Worm (Caenorhabditis elegans): ENCODE results near the gene lron-10.

The lron-10 gene

DNA sequence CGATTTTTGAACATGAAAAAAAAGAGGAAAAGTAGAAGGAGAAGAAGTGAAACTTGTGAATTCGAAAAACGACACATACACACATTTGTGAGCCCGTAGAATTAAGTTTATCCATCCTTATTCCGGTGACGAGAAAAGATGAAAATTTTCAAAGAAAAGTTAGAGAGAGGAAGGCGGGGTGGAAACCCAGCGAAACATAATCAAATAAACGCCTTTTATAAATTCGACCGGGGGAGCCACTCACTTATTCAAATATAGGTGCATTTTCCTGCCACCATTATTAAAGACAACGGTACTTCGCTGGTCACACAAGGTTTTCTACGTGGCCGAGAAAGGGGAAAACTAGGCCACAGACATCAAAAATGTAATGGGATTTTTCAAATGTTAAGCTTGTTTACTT lies 37.7 kb downstream of the lron-10 start:
- TF ChIP-seq fkh-10 (GFP tag; optimal IDR thresholded peaks at IDR 0.05) (peak; percentile 40), lin-39 (tag; optimal IDR thresholded peaks at IDR 0.05) (no peak)

DNA sequence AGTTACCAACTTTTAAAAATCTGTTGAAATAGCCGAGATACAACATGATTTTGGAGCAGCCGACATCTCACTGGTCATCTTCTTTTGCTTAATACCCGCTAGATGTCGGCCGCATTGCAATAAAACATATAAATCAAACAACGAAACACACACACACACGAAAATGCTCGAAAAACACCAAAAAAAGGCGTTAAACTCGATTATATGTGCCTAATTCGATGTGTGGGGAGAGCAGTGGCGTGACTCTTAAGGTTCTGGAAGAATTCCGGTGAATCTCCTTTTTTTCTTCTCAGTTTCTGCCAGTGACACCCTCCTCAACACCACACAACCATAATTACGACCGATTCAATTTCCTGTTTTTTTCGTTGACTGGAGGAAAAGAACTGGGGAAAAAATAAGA lies 41.0 kb downstream of the lron-10 start:
- peak; percentile 41 for TF ChIP-seq lin-14 (GFP tag; optimal IDR thresholded peaks at IDR 0.05)
- TF ChIP-seq efl-1 (optimal IDR thresholded peaks at IDR 0.05): no peak
- peak in 1 of 2 experiments; percentile 74 for TF ChIP-seq efl-1 (GFP tag; optimal IDR thresholded peaks at IDR 0.05 in 1 of 2)
- no peak for TF ChIP-seq mep-1 (tag; optimal IDR thresholded peaks at IDR 0.05)
- peak; percentile 19 for TF ChIP-seq snpc-4 (tag; optimal IDR thresholded peaks at IDR 0.05)

DNA sequence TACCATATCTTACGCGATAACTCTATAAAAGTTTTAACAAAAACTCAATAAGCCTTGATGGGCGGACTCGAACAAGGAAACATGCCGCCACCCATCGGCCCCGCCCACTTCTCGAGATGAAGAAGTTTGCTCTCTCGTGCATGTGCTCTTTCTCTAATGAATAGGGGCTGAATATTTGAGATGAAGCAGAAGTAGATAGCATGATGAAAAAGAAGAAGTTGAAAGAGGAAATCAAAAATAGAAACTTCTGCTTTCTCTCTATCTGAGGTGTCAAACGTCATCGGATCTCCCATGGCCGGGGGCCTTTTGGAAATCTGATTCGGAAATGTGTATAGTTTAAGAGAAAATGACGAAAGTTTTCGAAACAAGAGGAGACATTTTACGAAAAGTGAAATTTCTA lies 42.3 kb downstream of the lron-10 start:
- TF ChIP-seq unc-86 (tag; optimal IDR thresholded peaks at IDR 0.05): peak; percentile 41
- TF ChIP-seq C04F5.9 (tag; optimal IDR thresholded peaks at IDR 0.05): no peak
- TF ChIP-seq nhr-71 (tag; optimal IDR thresholded peaks at IDR 0.05): peak; percentile 22
- no peak for TF ChIP-seq snu-23 (GFP tag; optimal IDR thresholded peaks at IDR 0.05)
- TF ChIP-seq egl-13 (tag; optimal IDR thresholded peaks at IDR 0.05): peak; percentile 76
- TF ChIP-seq fkh-8 (tag; optimal IDR thresholded peaks at IDR 0.05): peak; percentile 9
- peak; percentile 57 for TF ChIP-seq lin-14 (GFP tag; optimal IDR thresholded peaks at IDR 0.05)

DNA sequence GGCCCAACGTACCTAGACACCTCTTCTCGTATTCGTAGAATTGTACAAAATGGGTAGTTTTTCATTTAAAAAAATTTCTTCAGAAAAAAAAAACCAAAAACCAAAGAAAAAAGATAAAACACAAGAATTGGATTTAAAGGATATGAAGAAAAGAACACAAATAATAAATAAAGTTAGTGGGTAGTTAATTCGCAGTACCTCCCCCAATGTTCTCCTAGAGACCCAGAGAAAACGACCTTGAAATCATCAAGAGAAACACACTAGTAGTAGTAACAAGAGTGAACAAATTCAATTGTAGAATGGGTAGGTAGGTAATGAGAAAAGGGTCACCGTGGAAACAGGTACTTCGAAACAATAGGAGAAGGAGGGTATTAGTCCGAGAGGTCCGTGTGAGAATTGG lies 43.4 kb downstream of the lron-10 start:
- TF ChIP-seq blmp-1 (tag; optimal IDR thresholded peaks at IDR 0.05) (peak; percentile 10), C16A3.4 (tag; optimal IDR thresholded peaks at IDR 0.05) (no peak), nhr-20 (tag; optimal IDR thresholded peaks at IDR 0.05) (peak; percentile 26), sox-4 (tag; optimal IDR thresholded peaks at IDR 0.05) (no peak), mep-1 (tag; optimal IDR thresholded peaks at IDR 0.05) (peak; percentile 56), nhr-85 (tag) (peak; percentile 65), snu-23 (GFP tag; optimal IDR thresholded peaks at IDR 0.05) (peak; percentile 41), nhr-71 (tag; optimal IDR thresholded peaks at IDR 0.05) (no peak), lin-14 (GFP tag; optimal IDR thresholded peaks at IDR 0.05) (peak; percentile 76)

DNA sequence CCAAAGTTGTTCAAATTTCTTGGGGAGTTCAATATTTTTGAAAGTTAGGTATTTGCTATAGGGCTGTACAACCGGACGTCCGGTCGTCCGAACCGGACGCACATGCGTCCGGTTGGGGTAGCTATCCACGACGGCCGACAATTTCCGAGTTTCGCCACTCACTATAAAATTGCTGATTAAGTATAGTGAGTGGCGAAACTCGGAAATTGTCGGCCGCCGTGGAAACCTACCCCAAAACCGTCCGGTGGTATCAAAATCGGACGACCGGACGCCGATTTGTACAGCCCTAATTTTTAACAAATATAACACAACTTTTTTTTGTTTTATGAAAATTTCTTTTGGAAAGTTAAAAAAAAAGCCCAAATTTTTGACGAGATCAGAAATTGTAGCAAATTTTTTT lies 44.9 kb downstream of the lron-10 start:
- TF ChIP-seq snpc-4 (tag; optimal IDR thresholded peaks at IDR 0.05): peak; percentile 4

DNA sequence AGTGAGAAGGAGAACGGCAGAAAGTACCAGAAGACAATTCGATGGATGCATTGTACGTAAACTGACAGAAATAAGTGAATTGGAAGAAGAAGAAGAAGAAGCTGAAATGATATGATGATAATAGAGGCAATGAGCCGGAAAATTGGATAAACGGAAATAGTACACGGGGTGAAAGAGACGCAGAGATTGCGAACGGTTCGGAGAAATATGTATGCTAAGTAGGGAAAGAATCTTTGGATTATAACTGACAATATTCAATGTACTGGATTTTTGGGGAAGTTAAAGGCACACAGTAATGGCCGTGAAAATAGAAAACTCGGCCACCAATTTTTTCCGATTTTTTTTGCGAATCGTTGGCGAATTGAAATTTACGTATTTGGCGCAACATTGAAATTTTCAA lies 45.8 kb downstream of the lron-10 start, which contains the start of gene Y45F3A.4:
TSS of gene Y45F3A.4 (minus strand) at position 101 of the 400 bp plus-strand sequence.
- TF ChIP-seq mab-9 (GFP tag; IDR thresholded peaks at IDR 0.05): no peak
- no peak for TF ChIP-seq ces-1 (GFP tag; optimal IDR thresholded peaks at IDR 0.05)
- no peak for TF ChIP-seq efl-1 (optimal IDR thresholded peaks at IDR 0.05)
- peak in 1 of 2 experiments; percentile 52 for TF ChIP-seq efl-1 (GFP tag; optimal IDR thresholded peaks at IDR 0.05 in 1 of 2)

DNA sequence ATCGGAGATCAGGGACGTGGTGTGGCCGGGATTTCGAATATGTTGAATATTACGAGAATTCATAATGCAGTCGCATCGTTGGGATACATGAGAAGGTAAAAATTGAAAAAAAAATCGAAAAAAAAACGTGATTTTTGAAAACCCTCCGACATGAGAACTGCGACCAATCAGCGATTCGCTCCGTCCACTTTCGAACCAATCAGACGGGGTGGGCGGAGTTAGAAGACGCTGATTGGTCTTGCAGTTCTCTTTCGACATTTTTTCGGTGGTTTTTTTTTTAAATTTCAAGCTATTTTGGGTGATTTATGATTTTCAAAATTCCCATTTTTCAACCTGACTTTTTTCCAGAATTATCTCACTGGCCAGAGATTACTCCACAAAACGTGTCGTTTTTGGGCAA lies 51.9 kb downstream of the lron-10 start:
- no peak for TF ChIP-seq fkh-8 (tag; optimal IDR thresholded peaks at IDR 0.05)
- no peak for TF ChIP-seq snu-23 (GFP tag; optimal IDR thresholded peaks at IDR 0.05)
- TF ChIP-seq nhr-11 (tag; optimal IDR thresholded peaks at IDR 0.05): no peak
